Fruit fly (Drosophila melanogaster): Measurements from ENCODE around the gene Pgls.

DNA sequence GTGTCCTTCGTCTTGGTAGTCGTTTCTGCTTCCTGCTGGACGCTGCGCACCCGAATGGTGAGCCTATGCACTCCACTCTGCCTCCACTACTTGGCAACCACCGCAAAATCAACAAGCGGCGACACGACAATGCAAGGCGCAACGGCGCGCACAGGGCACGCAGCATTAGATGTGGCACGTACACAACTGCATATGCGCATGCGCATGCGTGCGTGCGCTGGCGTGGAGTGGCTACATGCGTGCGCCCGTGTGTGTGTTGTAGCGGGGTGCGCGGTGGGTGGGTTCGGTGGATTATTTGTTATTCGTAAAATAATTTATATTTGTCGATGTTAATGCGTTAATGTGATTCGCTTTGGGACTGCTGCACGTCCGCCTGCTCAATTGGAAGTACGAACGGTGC, 11.6 kb upstream of the Pgls start:
- no peak for TF ChIP-seq Myc (optimal IDR thresholded peaks at IDR 0.05)
- no peak for TF ChIP-seq Sin3A (optimal IDR thresholded peaks at IDR 0.05)
